Fruit fly (Drosophila melanogaster) Kc167 (cell line): ENCODE measurements around the gene Abp1.

Source experiments
- Myc ChIP-seq: fragments of >200 bp; optimal IDR thresholded peaks from 2 replicates; lab custom pipeline; 2017; ENCODE audit warnings: missing external identifiers
- Sin3A ChIP-seq: fragments of >200 bp; optimal IDR thresholded peaks from 2 replicates; lab custom pipeline; 2018; ENCODE audit warnings: missing external identifiers
- h ChIP-seq: fragments of >200 bp; optimal IDR thresholded peaks from 3 replicates; lab custom pipeline; 2018; ENCODE audit warnings: missing external identifiers
- insv ChIP-seq: fragments of >200 bp; optimal IDR thresholded peaks from 3 replicates; lab custom pipeline; 2018; ENCODE audit warnings: missing external identifiers
- psq ChIP-seq: fragments of >200 bp; optimal IDR thresholded peaks from 2 replicates; lab custom pipeline; 2017; ENCODE audit warnings: missing external identifiers
- ttk ChIP-seq: sonication (Bioruptor generic); optimal IDR thresholded peaks from 2 replicates; lab custom pipeline; 2017; ENCODE audit warnings: missing external identifiers

Abp1 gene

dm6 chr3L:13437036-13437435, 49.0 kb downstream of the Abp1 start, which contains the start of gene CG10154:
Gene CG10154, minus strand, starts transcription at chr3L:13437136.
- no peak for TF ChIP-seq insv (lab: Kevin White, UChicago)
- no peak for TF ChIP-seq ttk (lab: Kevin White, UChicago)
- TF ChIP-seq h (lab: Kevin White, UChicago), result no peak
- no peak for TF ChIP-seq Myc (lab: Kevin White, UChicago)
- no peak for TF ChIP-seq Sin3A (lab: Kevin White, UChicago)
- TF ChIP-seq psq, result no peak

- no peak for TF ChIP-seq Sin3A (lab: Kevin White, UChicago)
- no peak for TF ChIP-seq h (lab: Kevin White, UChicago)
- TF ChIP-seq ttk (lab: Kevin White, UChicago), result no peak
- TF ChIP-seq Myc (lab: Kevin White, UChicago), result no peak
- no peak for TF ChIP-seq psq
- no peak for TF ChIP-seq insv (lab: Kevin White, UChicago)
Measured at dm6 chr3L:13435170-13435727, 50.8 kb downstream of the Abp1 start, which contains the start of gene CG10713. Gene CG10713, minus strand, starts transcription at chr3L:13435229.
